Fruit fly (Drosophila melanogaster): ENCODE data around the gene CG3841.

DNA sequence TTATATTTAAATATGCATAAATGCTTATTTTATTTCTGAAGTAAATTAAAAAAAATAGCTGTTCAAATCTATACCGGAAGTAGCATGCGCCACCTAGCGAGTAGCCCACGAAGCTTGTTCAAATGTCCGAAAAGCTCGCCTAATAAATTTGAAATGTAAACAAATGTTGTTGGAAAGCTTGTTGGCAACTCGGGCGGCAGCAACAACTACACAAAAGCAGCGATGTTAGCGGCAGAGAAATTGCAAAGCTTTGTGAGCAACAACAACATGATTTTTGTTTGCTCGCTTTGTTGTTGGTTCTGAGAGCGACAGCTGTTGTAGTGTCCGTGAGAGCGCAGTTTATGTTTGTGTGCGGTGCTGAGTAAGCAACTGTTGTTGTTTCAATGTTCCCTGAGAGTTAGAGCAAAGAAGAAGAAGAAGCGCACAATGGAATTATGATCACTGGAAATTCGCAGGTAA, 21.8 kb upstream of the CG3841 start:
- TF ChIP-seq gl (tag; optimal IDR thresholded peaks at IDR 0.05) = peak; percentile 58
- peak; percentile 88 for TF ChIP-seq fd96Ca (GFP tag; IDR thresholded peaks at IDR 0.05)
- peak; percentile 92 for TF ChIP-seq Ets98B (GFP tag; IDR thresholded peaks at IDR 0.05)

Data from whole organism, pupa.